Worm (Caenorhabditis elegans): ENCODE measurements around the gene F56D2.2.

ce11 chrIII:5586925-5587324, at the start of gene F56D2.2:
- TF ChIP-seq nfya-1 (tag; optimal IDR thresholded peaks at IDR 0.05; ENCODE audit: borderline replicate concordance, insufficient read depth) (no peak), nhr-120 (GFP tag; IDR thresholded peaks at IDR 0.05) (no peak)

All from whole organism, young adult.